Comparison of ENCODE assay signal across 1 fruit fly cellular context in the genomic region with DNA sequence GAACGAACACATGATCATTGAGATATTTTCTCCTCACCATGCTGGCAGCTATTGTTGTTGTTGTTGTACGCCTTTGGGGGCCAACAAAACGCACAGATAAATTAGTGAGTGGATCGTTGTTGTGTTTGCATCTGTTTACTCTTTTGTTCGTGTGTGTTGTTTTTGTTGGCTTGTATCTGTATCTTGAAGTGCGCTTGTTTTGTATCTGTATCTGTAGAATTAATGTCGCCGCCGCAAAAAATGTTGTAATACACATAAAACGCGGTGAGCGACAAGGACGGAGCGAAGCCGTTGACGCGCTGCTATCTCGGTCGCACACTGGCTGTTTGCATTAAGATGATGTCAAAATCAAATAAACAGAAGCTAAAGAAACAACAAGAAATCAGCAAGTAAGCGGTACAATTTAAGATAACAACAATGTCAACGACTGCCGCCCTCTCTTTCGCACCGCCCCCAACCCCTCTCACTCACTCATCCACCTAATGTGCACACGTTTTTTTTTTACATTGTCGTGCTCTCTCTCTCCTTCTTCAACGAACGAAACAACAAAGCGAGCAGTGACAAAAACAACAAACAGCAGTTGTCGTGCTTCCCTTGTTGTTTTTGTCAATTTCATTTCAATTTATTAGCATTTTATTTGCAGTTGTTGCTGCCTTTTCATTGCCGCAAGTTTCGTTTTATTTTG.
TF ChIP-seq lines count a peak whose summit lies in the region.

No protein-coding gene starts in this region.

TF ChIP-seq in whole organism, embryonic, 481 proteins besides CTCF, POLR2A, EP300 and RAD21 (continued from another document and continues in another):
- TF ChIP-seq CG11504 (tag; optimal IDR thresholded peaks at IDR 0.05; lab: Kevin White, UChicago) (no peak), BEAF-32 (GFP tag; optimal IDR thresholded peaks at IDR 0.05; lab: Kevin White, UChicago) (no peak), Awh (GFP tag; IDR thresholded peaks at IDR 0.05; lab: Robert Waterston, UW) (peak; percentile 80), Atf-2 (GFP tag; optimal IDR thresholded peaks at IDR 0.05; lab: Kevin White, UChicago) (peak; percentile 20), Usf (GFP tag; optimal IDR thresholded peaks at IDR 0.05; lab: Kevin White, UChicago) (no peak), cwo (GFP tag; optimal IDR thresholded peaks at IDR 0.05; lab: Kevin White, UChicago) (peak; percentile 89), B-H1 (GFP tag; IDR thresholded peaks at IDR 0.05; lab: Robert Waterston, UW) (no peak; the same call in 2 of the 3 replicates), CG10543 (GFP tag; optimal IDR thresholded peaks at IDR 0.05; lab: Kevin White, UChicago) (peak; percentile 87), stc (GFP tag; IDR thresholded peaks at IDR 0.05; lab: Robert Waterston, UW) (peak; percentile 63), Kr (GFP tag; optimal IDR thresholded peaks at IDR 0.05; lab: Kevin White, UChicago) (peak; percentile 65), CG17186 (GFP tag; optimal IDR thresholded peaks at IDR 0.05; lab: Kevin White, UChicago) (no peak), nom (GFP tag; optimal IDR thresholded peaks at IDR 0.05; lab: Kevin White, UChicago) (peak; percentile 83), CG7963 (GFP tag; IDR thresholded peaks at IDR 0.05; lab: Robert Waterston, UW; ENCODE audit: partially characterized antibody) (no peak), lov (optimal IDR thresholded peaks at IDR 0.05; lab: Kevin White, UChicago) (no peak), lov (GFP tag; IDR thresholded peaks at IDR 0.05; lab: Robert Waterston, UW) (no peak), Gug (GFP tag; IDR thresholded peaks at IDR 0.05; lab: Robert Waterston, UW) (no peak), CG3726 (GFP tag; IDR thresholded peaks at IDR 0.05; lab: Robert Waterston, UW) (no peak; the same call in 2 of the 3 replicates), CG6791 (GFP tag; IDR thresholded peaks at IDR 0.05; lab: Robert Waterston, UW; ENCODE audit: partially characterized antibody) (no peak), tup (GFP tag; optimal IDR thresholded peaks at IDR 0.05; lab: Kevin White, UChicago) (no peak), CG43689 (GFP tag; IDR thresholded peaks at IDR 0.05; lab: Robert Waterston, UW) (no peak), Hey (tag; optimal IDR thresholded peaks at IDR 0.05; lab: Kevin White, UChicago) (peak; percentile 99), CG31224 (GFP tag; IDR thresholded peaks at IDR 0.05; lab: Robert Waterston, UW) (no peak), chm (GFP tag; IDR thresholded peaks at IDR 0.05; lab: Robert Waterston, UW) (peak; percentile 70; the same call in 1 of the 2 replicates), Ravus (GFP tag; IDR thresholded peaks at IDR 0.05; lab: Robert Waterston, UW) (no peak), cas (GFP tag; IDR thresholded peaks at IDR 0.05; lab: Robert Waterston, UW) (no peak), schlank (tag; optimal IDR thresholded peaks at IDR 0.05; lab: Kevin White, UChicago) (peak; percentile 56), crc (GFP tag; optimal IDR thresholded peaks at IDR 0.05; lab: Kevin White, UChicago) (peak; percentile 16), Nf-YA (GFP tag; IDR thresholded peaks at IDR 0.05; lab: Robert Waterston, UW) (peak; percentile 63), CG9876 (GFP tag; optimal IDR thresholded peaks at IDR 0.05; lab: Kevin White, UChicago) (peak; percentile 45), Myb (GFP tag; optimal IDR thresholded peaks at IDR 0.05; lab: Kevin White, UChicago) (peak; percentile 36), CG5953 (GFP tag; IDR thresholded peaks at IDR 0.05; lab: Robert Waterston, UW) (no peak), cg (GFP tag; optimal IDR thresholded peaks at IDR 0.05; lab: Kevin White, UChicago) (peak; percentile 82), emc (GFP tag; optimal IDR thresholded peaks at IDR 0.05; lab: Kevin White, UChicago) (no peak), CG13123 (GFP tag; optimal IDR thresholded peaks at IDR 0.05; lab: Kevin White, UChicago) (no peak), bbx (GFP tag; IDR thresholded peaks at IDR 0.05; lab: Robert Waterston, UW; ENCODE audit: partially characterized antibody) (no peak), Fer1 (GFP tag; optimal IDR thresholded peaks at IDR 0.05; lab: Kevin White, UChicago) (peak; percentile 86), dati (GFP tag; IDR thresholded peaks at IDR 0.05; lab: Robert Waterston, UW) (no peak), Nf-YB (GFP tag; optimal IDR thresholded peaks at IDR 0.05; lab: Kevin White, UChicago) (peak; percentile 15), ken (GFP tag; IDR thresholded peaks at IDR 0.05; lab: Robert Waterston, UW) (no peak; the same call in 2 of the 3 replicates), gsb (GFP tag; IDR thresholded peaks at IDR 0.05; lab: Robert Waterston, UW) (no peak; the same call in 1 of the 2 replicates), sna (GFP tag; IDR thresholded peaks at IDR 0.05; lab: Robert Waterston, UW; ENCODE audit: partially characterized antibody) (no peak), CG3065 (GFP tag; optimal IDR thresholded peaks at IDR 0.05; lab: Kevin White, UChicago) (peak; percentile 53), CG10274 (GFP tag; optimal IDR thresholded peaks at IDR 0.05; lab: Kevin White, UChicago) (peak; percentile 51), CG2889 (GFP tag; IDR thresholded peaks at IDR 0.05; lab: Robert Waterston, UW) (no peak), NK7.1 (GFP tag; optimal IDR thresholded peaks at IDR 0.05; lab: Kevin White, UChicago) (no peak), CrebB (tag; optimal IDR thresholded peaks at IDR 0.05; lab: Kevin White, UChicago) (peak; percentile 71), pho (GFP tag; optimal IDR thresholded peaks at IDR 0.05; lab: Kevin White, UChicago) (peak; percentile 59), klu (GFP tag; IDR thresholded peaks at IDR 0.05; lab: Robert Waterston, UW) (no peak), CG16863 (GFP tag; optimal IDR thresholded peaks at IDR 0.05; lab: Kevin White, UChicago) (peak; percentile 31), Eip74EF (GFP tag; optimal IDR thresholded peaks at IDR 0.05; lab: Kevin White, UChicago) (peak in 1 of 2 experiments; percentile 45), fd3F (GFP tag; optimal IDR thresholded peaks at IDR 0.05; lab: Kevin White, UChicago) (peak; percentile 40), CG1792 (GFP tag; optimal IDR thresholded peaks at IDR 0.05; lab: Kevin White, UChicago) (peak; percentile 74), onecut (GFP tag; IDR thresholded peaks at IDR 0.05; lab: Robert Waterston, UW) (peak; percentile 57), CG7357 (GFP tag; IDR thresholded peaks at IDR 0.05; lab: Robert Waterston, UW) (no peak), CG11560 (tag; IDR thresholded peaks at IDR 0.05; lab: Robert Waterston, UW) (no peak), ase (GFP tag; IDR thresholded peaks at IDR 0.05; lab: Robert Waterston, UW) (no peak; the same call in 2 of the 3 replicates), p53 (GFP tag; optimal IDR thresholded peaks at IDR 0.05; lab: Kevin White, UChicago) (peak; percentile 29), CG12155 (GFP tag; optimal IDR thresholded peaks at IDR 0.05; lab: Kevin White, UChicago) (peak; percentile 16), CG6654 (GFP tag; optimal IDR thresholded peaks at IDR 0.05; lab: Kevin White, UChicago) (no peak), CG1832 (GFP tag; optimal IDR thresholded peaks at IDR 0.05; lab: Kevin White, UChicago) (no peak), odd (GFP tag; optimal IDR thresholded peaks at IDR 0.05; lab: Kevin White, UChicago) (peak; percentile 90), zfh1 (GFP tag; IDR thresholded peaks at IDR 0.05; lab: Robert Waterston, UW) (peak; percentile 74; the same call in 1 of the 3 replicates), CG6854 (GFP tag; optimal IDR thresholded peaks at IDR 0.05; lab: Kevin White, UChicago) (peak; percentile 74), NC2α (GFP tag; optimal IDR thresholded peaks at IDR 0.05; lab: Kevin White, UChicago) (no peak), CG2678 (tag; optimal IDR thresholded peaks at IDR 0.05; lab: Kevin White, UChicago) (no peak), CG7556 (GFP tag; optimal IDR thresholded peaks at IDR 0.05; lab: Kevin White, UChicago) (peak; percentile 46), CG6689 (GFP tag; IDR thresholded peaks at IDR 0.05; lab: Robert Waterston, UW) (peak; percentile 61; the same call in 1 of the 2 replicates), cad (GFP tag; optimal IDR thresholded peaks at IDR 0.05; lab: Kevin White, UChicago) (no peak), CG9215 (GFP tag; IDR thresholded peaks at IDR 0.05; lab: Robert Waterston, UW) (no peak), Rx (GFP tag; IDR thresholded peaks at IDR 0.05; lab: Robert Waterston, UW) (no peak), inv (GFP tag; IDR thresholded peaks at IDR 0.05; lab: Robert Waterston, UW; ENCODE audit: partially characterized antibody) (no peak), zen (tag; optimal IDR thresholded peaks at IDR 0.05; lab: Kevin White, UChicago) (peak; percentile 41), C15 (GFP tag; IDR thresholded peaks at IDR 0.05; lab: Robert Waterston, UW) (no peak; the same call in 2 of the 3 replicates), CG7271 (tag; optimal IDR thresholded peaks at IDR 0.05; lab: Kevin White, UChicago) (no peak), Oaz (GFP tag; IDR thresholded peaks at IDR 0.05; lab: Robert Waterston, UW) (no peak), CHES-1-like (GFP tag; optimal IDR thresholded peaks at IDR 0.05; lab: Kevin White, UChicago) (peak; percentile 85), CG11247 (GFP tag; IDR thresholded peaks at IDR 0.05; lab: Robert Waterston, UW) (no peak), lola (GFP tag; optimal IDR thresholded peaks at IDR 0.05; lab: Kevin White, UChicago) (no peak), sug (tag; optimal IDR thresholded peaks at IDR 0.05; lab: Kevin White, UChicago) (peak; percentile 95), Sox100B (GFP tag; optimal IDR thresholded peaks at IDR 0.05; lab: Kevin White, UChicago) (peak; percentile 59), Lpt (GFP tag; optimal IDR thresholded peaks at IDR 0.05; lab: Kevin White, UChicago) (no peak), sisA (GFP tag; IDR thresholded peaks at IDR 0.05; lab: Robert Waterston, UW) (no peak), wor (GFP tag; IDR thresholded peaks at IDR 0.05; lab: Robert Waterston, UW) (0 out of 2 replicates have a peak, but pooled peaks have one; percentile 20), fd102C (GFP tag; optimal IDR thresholded peaks at IDR 0.05; lab: Kevin White, UChicago) (peak; percentile 20), CG15073 (GFP tag; optimal IDR thresholded peaks at IDR 0.05; lab: Kevin White, UChicago) (no peak), Bdp1 (GFP tag; optimal IDR thresholded peaks at IDR 0.05; lab: Kevin White, UChicago) (no peak), CG12744 (GFP tag; optimal IDR thresholded peaks at IDR 0.05; lab: Kevin White, UChicago) (peak; percentile 65), Dip3 (GFP tag; optimal IDR thresholded peaks at IDR 0.05; lab: Kevin White, UChicago) (no peak), Atf6 (GFP tag; IDR thresholded peaks at IDR 0.05; lab: Robert Waterston, UW) (peak; percentile 62), CG4707 (GFP tag; optimal IDR thresholded peaks at IDR 0.05; lab: Kevin White, UChicago) (no peak), dan (GFP tag; IDR thresholded peaks at IDR 0.05; lab: Robert Waterston, UW) (no peak), CG12219 (GFP tag; optimal IDR thresholded peaks at IDR 0.05; lab: Kevin White, UChicago) (peak; percentile 47), ttk (GFP tag; IDR thresholded peaks at IDR 0.05; lab: Robert Waterston, UW) (no peak), run (tag; optimal IDR thresholded peaks at IDR 0.05; lab: Kevin White, UChicago) (peak; percentile 75), Doc3 (GFP tag; IDR thresholded peaks at IDR 0.05; lab: Robert Waterston, UW; ENCODE audit: partially characterized antibody) (no peak), CG4820 (GFP tag; optimal IDR thresholded peaks at IDR 0.05; lab: Kevin White, UChicago) (peak; percentile 23), Oli (tag; optimal IDR thresholded peaks at IDR 0.05; lab: Kevin White, UChicago) (no peak), CG12104 (GFP tag; optimal IDR thresholded peaks at IDR 0.05; lab: Kevin White, UChicago) (peak; percentile 45), CG10321 (GFP tag; IDR thresholded peaks at IDR 0.05; lab: Robert Waterston, UW) (peak; percentile 91), CG17385 (GFP tag; optimal IDR thresholded peaks at IDR 0.05; lab: Kevin White, UChicago) (peak; percentile 57), slou (GFP tag; optimal IDR thresholded peaks at IDR 0.05; lab: Kevin White, UChicago) (peak; percentile 43), D (optimal IDR thresholded peaks at IDR 0.05; lab: Kevin White, UChicago) (no peak), D (GFP tag; optimal IDR thresholded peaks at IDR 0.05; lab: Kevin White, UChicago) (peak; percentile 51), CG11723 (GFP tag; optimal IDR thresholded peaks at IDR 0.05; lab: Kevin White, UChicago) (no peak), CG2116 (GFP tag; optimal IDR thresholded peaks at IDR 0.05; lab: Kevin White, UChicago) (peak; percentile 31), CG33557 (GFP tag; optimal IDR thresholded peaks at IDR 0.05; lab: Kevin White, UChicago) (peak; percentile 3), CG12299 (tag; optimal IDR thresholded peaks at IDR 0.05; lab: Kevin White, UChicago) (peak; percentile 5), kah (GFP tag; optimal IDR thresholded peaks at IDR 0.05; lab: Kevin White, UChicago) (peak; percentile 57), btn (GFP tag; optimal IDR thresholded peaks at IDR 0.05; lab: Kevin White, UChicago) (peak; percentile 37), CG33213 (GFP tag; optimal IDR thresholded peaks at IDR 0.05; lab: Kevin White, UChicago) (peak; percentile 12), CG14667 (GFP tag; IDR thresholded peaks at IDR 0.05; lab: Robert Waterston, UW) (no peak), CG13424 (tag; optimal IDR thresholded peaks at IDR 0.05; lab: Kevin White, UChicago) (peak; percentile 57), sim (GFP tag; IDR thresholded peaks at IDR 0.05; lab: Robert Waterston, UW) (no peak), NfI (GFP tag; optimal IDR thresholded peaks at IDR 0.05; lab: Kevin White, UChicago) (no peak), Spps (tag; optimal IDR thresholded peaks at IDR 0.05; lab: Kevin White, UChicago) (peak; percentile 18), gro (GFP tag; optimal IDR thresholded peaks at IDR 0.05; lab: Kevin White, UChicago) (peak; percentile 70), CG30403 (GFP tag; optimal IDR thresholded peaks at IDR 0.05; lab: Kevin White, UChicago) (no peak), tap (tag; optimal IDR thresholded peaks at IDR 0.05; lab: Kevin White, UChicago) (peak; percentile 51), CG11093 (GFP tag; IDR thresholded peaks at IDR 0.05; lab: Robert Waterston, UW) (no peak; the same call in 2 of the 3 replicates), Aef1 (GFP tag; IDR thresholded peaks at IDR 0.05; lab: Robert Waterston, UW) (peak; percentile 88), HmgZ (tag; optimal IDR thresholded peaks at IDR 0.05; lab: Kevin White, UChicago) (peak; percentile 81), pzg (GFP tag; optimal IDR thresholded peaks at IDR 0.05; lab: Kevin White, UChicago) (no peak), unpg (GFP tag; optimal IDR thresholded peaks at IDR 0.05; lab: Kevin White, UChicago) (peak; percentile 60), NC2β (GFP tag; optimal IDR thresholded peaks at IDR 0.05; lab: Kevin White, UChicago) (peak; percentile 50), dysf (GFP tag; IDR thresholded peaks at IDR 0.05; lab: Robert Waterston, UW) (no peak; the same call in 2 of the 3 replicates)
